Fruit fly (Drosophila melanogaster) whole organism, embryonic: ENCODE measurements around the gene CG15012.
A peak's percentile ranks its signal among the peaks of the same experiment; 100 is the strongest.

Source experiments
- Atf-2 ChIP-seq: fragments of 200-800 bp; sonication (Bioruptor generic); optimal IDR thresholded peaks from 2 replicates; lab custom pipeline; 2016; ENCODE audit warnings: missing biosample characterization, missing genetic modification characterization
- Bgb ChIP-seq: fragments of 200-800 bp; sonication (Bioruptor generic); IDR thresholded peaks from 2 replicates; pipeline ENCODE4 v1.3.6; 2022; ENCODE audit warnings: missing biosample characterization, missing genetic modification characterization; ENCODE audit not compliant: partially characterized antibody
- CG10209 ChIP-seq: fragments of 200-800 bp; sonication (Bioruptor generic); optimal IDR thresholded peaks from 3 replicates; lab custom pipeline; 2017; ENCODE audit warnings: missing biosample characterization, mild to moderate bottlenecking, missing genetic modification characterization, missing genetic modification reagents
- CG1024 ChIP-seq: fragments of 200-800 bp; sonication (Bioruptor generic); IDR thresholded peaks from 2 replicates; pipeline ENCODE4 v1.3.6; 2022; ENCODE audit warnings: missing biosample characterization, missing genetic modification characterization
- CG11695 ChIP-seq: fragments of 200-800 bp; sonication (Bioruptor generic); IDR thresholded peaks from 3 replicates; pipeline ENCODE4 v1.3.6; 2022; ENCODE audit warnings: missing biosample characterization, missing genetic modification characterization
- CG12299 ChIP-seq: fragments of 200-800 bp; sonication (Bioruptor generic); optimal IDR thresholded peaks from 2 replicates; lab custom pipeline; 2018; ENCODE audit warnings: missing biosample characterization, mild to moderate bottlenecking, missing genetic modification characterization
- CG13424 ChIP-seq: fragments of 200-800 bp; sonication (Bioruptor generic); optimal IDR thresholded peaks from 2 replicates; lab custom pipeline; 2019; ENCODE audit warnings: missing biosample characterization, mild to moderate bottlenecking, missing genetic modification characterization, moderate library complexity
- CG1529 ChIP-seq: fragments of 200-800 bp; sonication (Bioruptor generic); optimal IDR thresholded peaks from 3 replicates; lab custom pipeline; 2018; ENCODE audit warnings: missing biosample characterization, missing genetic modification characterization
- CG15696 ChIP-seq: fragments of 200-800 bp; sonication (Bioruptor generic); optimal IDR thresholded peaks from 2 replicates; lab custom pipeline; 2019; ENCODE audit warnings: missing biosample characterization, mild to moderate bottlenecking, missing genetic modification characterization, moderate library complexity
- CG16813 ChIP-seq: fragments of 200-800 bp; sonication (Bioruptor generic); IDR thresholded peaks from 3 replicates; pipeline ENCODE4 v1.3.6; 2022; ENCODE audit warnings: missing biosample characterization, missing genetic modification characterization; ENCODE audit not compliant: partially characterized antibody
- CG17186 ChIP-seq: fragments of 200-800 bp; sonication (Bioruptor generic); optimal IDR thresholded peaks from 3 replicates; lab custom pipeline; 2017; ENCODE audit warnings: missing biosample characterization, missing genetic modification reagents, missing genetic modification characterization
- CG17361 ChIP-seq: fragments of 200-800 bp; sonication (Bioruptor generic); IDR thresholded peaks from 3 replicates; pipeline ENCODE4 v1.3.6; 2022; ENCODE audit warnings: missing biosample characterization, missing genetic modification characterization
- CG17385 ChIP-seq: fragments of 200-800 bp; sonication (Bioruptor generic); optimal IDR thresholded peaks from 3 replicates; lab custom pipeline; 2018; ENCODE audit warnings: missing biosample characterization, mild to moderate bottlenecking, missing genetic modification characterization
- CG17829 ChIP-seq: fragments of 200-800 bp; optimal IDR thresholded peaks from 2 replicates; lab custom pipeline; 2019; ENCODE audit warnings: missing biosample characterization, mild to moderate bottlenecking, missing genetic modification characterization, moderate library complexity
- CG18262 ChIP-seq: fragments of 200-800 bp; optimal IDR thresholded peaks from 3 replicates; lab custom pipeline; 2019; ENCODE audit warnings: missing biosample characterization, mild to moderate bottlenecking, missing genetic modification characterization, moderate library complexity
- CG3847 ChIP-seq: fragments of 200-800 bp; sonication (Bioruptor generic); IDR thresholded peaks from 2 replicates; pipeline ENCODE4 v1.3.6; 2022; ENCODE audit warnings: missing biosample characterization, missing genetic modification characterization
- CG4328 ChIP-seq: fragments of 200-800 bp; sonication (Bioruptor generic); optimal IDR thresholded peaks from 3 replicates; lab custom pipeline; 2017; ENCODE audit warnings: missing biosample characterization, missing genetic modification reagents, missing genetic modification characterization
- CG4424 ChIP-seq: fragments of 200-800 bp; sonication (Bioruptor generic); optimal IDR thresholded peaks from 3 replicates; lab custom pipeline; 2016; ENCODE audit warnings: missing biosample characterization, missing genetic modification characterization
- CG4854 ChIP-seq: fragments of 200-800 bp; sonication (Bioruptor generic); optimal IDR thresholded peaks from 2 replicates; lab custom pipeline; 2016; ENCODE audit warnings: missing biosample characterization, missing genetic modification characterization, inconsistent platforms
- CG6689 ChIP-seq: fragments of 200-800 bp; sonication (Bioruptor generic); IDR thresholded peaks from 2 replicates; pipeline ENCODE4 v1.3.6; 2022; ENCODE audit warnings: missing biosample characterization, missing genetic modification characterization
- CG7928 ChIP-seq: fragments of 200-800 bp; sonication (Bioruptor generic); optimal IDR thresholded peaks from 2 replicates; lab custom pipeline; 2017; ENCODE audit warnings: missing biosample characterization, mild to moderate bottlenecking, missing genetic modification characterization
- CG7963 ChIP-seq: fragments of 200-800 bp; sonication (Bioruptor generic); IDR thresholded peaks from 3 replicates; pipeline ENCODE4 v1.3.6; 2022; ENCODE audit warnings: missing biosample characterization, missing genetic modification characterization; ENCODE audit not compliant: partially characterized antibody
- CHES-1-like ChIP-seq: fragments of 200-800 bp; sonication (Bioruptor generic); optimal IDR thresholded peaks from 2 replicates; lab custom pipeline; 2016; ENCODE audit warnings: missing biosample characterization, missing genetic modification characterization
- CoRest ChIP-seq: fragments of 200-800 bp; sonication (Bioruptor generic); optimal IDR thresholded peaks from 3 replicates; lab custom pipeline; 2018; ENCODE audit warnings: missing biosample characterization, mild to moderate bottlenecking, missing genetic modification characterization, moderate library complexity
- Dbx ChIP-seq: fragments of 200-800 bp; sonication (Bioruptor generic); IDR thresholded peaks from 3 replicates; pipeline ENCODE4 v1.3.6; 2022; ENCODE audit warnings: missing biosample characterization, missing genetic modification characterization
- Hey ChIP-seq: fragments of 200-800 bp; sonication (Bioruptor generic); optimal IDR thresholded peaks from 3 replicates; lab custom pipeline; 2018; ENCODE audit warnings: missing biosample characterization, mild to moderate bottlenecking, missing genetic modification characterization
- Hr39 ChIP-seq: fragments of >200 bp; optimal IDR thresholded peaks from 2 replicates; lab custom pipeline; 2017
- Hr51 ChIP-seq, 2 experiments: fragments of 200-800 bp; sonication (Bioruptor generic); optimal IDR thresholded peaks; 2 replicates in 1 of 2; 3 replicates in 1 of 2; lab custom pipeline; 2016 to 2018; ENCODE audit warnings: missing biosample characterization in 2 of 2, missing genetic modification characterization in 2 of 2, mild to moderate bottlenecking in 1 of 2, moderate library complexity in 1 of 2
- Mes4 ChIP-seq: fragments of 200-800 bp; sonication (Bioruptor generic); optimal IDR thresholded peaks from 2 replicates; lab custom pipeline; 2016; ENCODE audit warnings: missing biosample characterization, missing genetic modification characterization
- Nf-YC ChIP-seq: fragments of 200-800 bp; optimal IDR thresholded peaks from 3 replicates; lab custom pipeline; 2019; ENCODE audit warnings: missing biosample characterization, mild to moderate bottlenecking, missing genetic modification characterization, moderate library complexity
- Sox102F ChIP-seq: fragments of 200-800 bp; sonication (Bioruptor generic); optimal IDR thresholded peaks from 2 replicates; lab custom pipeline; 2018; ENCODE audit warnings: missing biosample characterization, mild to moderate bottlenecking, missing genetic modification characterization, moderate library complexity
- TFAM ChIP-seq: fragments of 200-800 bp; sonication (Bioruptor generic); optimal IDR thresholded peaks from 2 replicates; lab custom pipeline; 2017; ENCODE audit warnings: missing biosample characterization, missing genetic modification characterization, inconsistent platforms
- Tbp ChIP-seq: fragments of >200 bp; optimal IDR thresholded peaks from 2 replicates; lab custom pipeline; 2018; ENCODE audit warnings: missing biosample characterization, missing genetic modification characterization
- ash1 ChIP-seq: fragments of 200-800 bp; sonication (Bioruptor generic); optimal IDR thresholded peaks from 2 replicates; lab custom pipeline; 2018; ENCODE audit warnings: missing biosample characterization, mild to moderate bottlenecking, missing genetic modification characterization
- az2 ChIP-seq: fragments of 200-800 bp; sonication (Bioruptor generic); optimal IDR thresholded peaks from 3 replicates; lab custom pipeline; 2016; ENCODE audit warnings: missing biosample characterization, missing genetic modification characterization
- bigmax ChIP-seq: fragments of 200-800 bp; sonication (Bioruptor generic); optimal IDR thresholded peaks from 2 replicates; lab custom pipeline; 2018; ENCODE audit warnings: missing biosample characterization, mild to moderate bottlenecking, missing genetic modification characterization
- dan ChIP-seq: fragments of 200-800 bp; sonication (Bioruptor generic); IDR thresholded peaks from 2 replicates; pipeline ENCODE4 v1.3.6; 2022; ENCODE audit warnings: missing biosample characterization, missing genetic modification characterization
- fd64A ChIP-seq: fragments of 200-800 bp; sonication (Bioruptor generic); optimal IDR thresholded peaks from 3 replicates; lab custom pipeline; 2018; ENCODE audit warnings: missing biosample characterization, mild to moderate bottlenecking, missing genetic modification characterization
- grn ChIP-seq: fragments of 200-800 bp; sonication (Bioruptor generic); optimal IDR thresholded peaks from 3 replicates; lab custom pipeline; 2017; ENCODE audit warnings: missing biosample characterization, missing genetic modification characterization
- gsb-n ChIP-seq: fragments of 200-800 bp; sonication (Bioruptor generic); optimal IDR thresholded peaks from 3 replicates; lab custom pipeline; 2018; ENCODE audit warnings: missing biosample characterization, mild to moderate bottlenecking, missing genetic modification characterization
- insv ChIP-seq, 2 experiments: fragments of 200-800 bp; sonication (Bioruptor generic); optimal IDR thresholded peaks; 3 replicates each; lab custom pipeline; 2016 to 2018; ENCODE audit warnings: missing biosample characterization in 2 of 2, missing genetic modification characterization in 2 of 2
- ken ChIP-seq: fragments of 200-800 bp; sonication (Bioruptor generic); IDR thresholded peaks from 3 replicates; pipeline ENCODE4 v1.3.6; 2022; ENCODE audit warnings: missing biosample characterization, missing genetic modification characterization
- lab ChIP-seq: fragments of 200-800 bp; sonication (Bioruptor generic); optimal IDR thresholded peaks from 3 replicates; lab custom pipeline; 2017; ENCODE audit warnings: missing biosample characterization, missing genetic modification characterization, mild to moderate bottlenecking, moderate library complexity, missing genetic modification reagents
- ranshi ChIP-seq: fragments of 200-800 bp; sonication (Bioruptor generic); IDR thresholded peaks from 2 replicates; pipeline ENCODE4 v1.3.6; 2022; ENCODE audit warnings: missing biosample characterization, missing genetic modification characterization
- run ChIP-seq: fragments of 200-800 bp; sonication (Bioruptor generic); optimal IDR thresholded peaks from 3 replicates; lab custom pipeline; 2018; ENCODE audit warnings: missing biosample characterization, mild to moderate bottlenecking, missing genetic modification characterization
- scrt ChIP-seq: fragments of 200-800 bp; sonication (Bioruptor generic); optimal IDR thresholded peaks from 2 replicates; lab custom pipeline; 2018; ENCODE audit warnings: missing biosample characterization, mild to moderate bottlenecking, missing genetic modification characterization, moderate library complexity
- slbo ChIP-seq: fragments of 200-800 bp; sonication (Bioruptor generic); IDR thresholded peaks from 2 replicates; pipeline ENCODE4 v1.3.6; 2022; ENCODE audit warnings: missing biosample characterization, missing genetic modification characterization
- so ChIP-seq: fragments of 200-800 bp; sonication (Bioruptor generic); IDR thresholded peaks from 3 replicates; pipeline ENCODE4 v1.3.6; 2022; ENCODE audit warnings: missing biosample characterization, missing genetic modification characterization
- sug ChIP-seq: fragments of 200-800 bp; optimal IDR thresholded peaks from 2 replicates; lab custom pipeline; 2019; ENCODE audit warnings: missing biosample characterization, mild to moderate bottlenecking, missing genetic modification characterization, moderate library complexity
- tio ChIP-seq: fragments of 200-800 bp; sonication (Bioruptor generic); optimal IDR thresholded peaks from 2 replicates; lab custom pipeline; 2017; ENCODE audit warnings: missing biosample characterization, missing genetic modification characterization, inconsistent platforms
- vvl ChIP-seq: fragments of 200-800 bp; sonication (Bioruptor generic); IDR thresholded peaks from 2 replicates; pipeline ENCODE4 v1.3.6; 2022; ENCODE audit warnings: missing biosample characterization, missing genetic modification characterization

CG15012 gene

DNA sequence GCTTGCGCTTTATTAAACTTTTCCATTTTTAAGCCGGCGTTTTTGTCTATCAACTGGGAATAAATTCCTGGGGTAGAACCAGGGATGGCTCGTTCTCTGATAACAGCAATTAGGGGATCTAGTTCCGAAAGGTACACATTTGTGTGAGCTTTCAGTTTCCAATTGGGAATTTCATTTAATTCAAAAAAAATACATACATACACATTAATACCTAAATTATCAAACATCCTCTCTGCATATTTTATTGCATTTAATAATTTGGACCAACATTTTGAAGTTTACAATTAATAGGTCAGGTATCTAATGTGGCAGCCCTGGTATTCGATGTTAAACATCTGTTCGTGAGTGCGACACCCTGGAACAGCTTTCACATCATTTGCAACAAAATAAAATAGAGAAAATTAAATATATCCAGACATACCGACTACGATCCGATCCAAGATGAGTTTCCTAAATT, 32.9 kb downstream of the CG15012 start, which contains the start of the genes CG15011 and CG1309 (continued):
- peak; percentile 81 for TF ChIP-seq Sox102F
- TF ChIP-seq CG1024 (GFP tag; lab: Robert Waterston, UW), result no peak
- TF ChIP-seq CG10209 (GFP tag; lab: Kevin White, UChicago), result peak; percentile 77
- no peak for TF ChIP-seq tio (GFP tag; lab: Kevin White, UChicago)
- TF ChIP-seq grn (GFP tag; lab: Kevin White, UChicago), result peak; percentile 50
- peak; percentile 92 for TF ChIP-seq CoRest (tag; lab: Kevin White, UChicago)
- peak; percentile 76 for TF ChIP-seq gsb-n
- TF ChIP-seq az2 (GFP tag; lab: Kevin White, UChicago), result peak; percentile 81
- TF ChIP-seq CG12299 (tag; lab: Kevin White, UChicago), result peak; percentile 67
- peak; percentile 73 for TF ChIP-seq CG11695 (GFP tag; lab: Robert Waterston, UW)
- peak; percentile 79; the same call in 1 of the 2 replicates for TF ChIP-seq ranshi (GFP tag; lab: Robert Waterston, UW)
- TF ChIP-seq CG15696 (tag; lab: Kevin White, UChicago), result peak; percentile 85
- TF ChIP-seq slbo, result peak; percentile 90
- peak; percentile 81 for TF ChIP-seq CG4854 (GFP tag; lab: Kevin White, UChicago)
- peak; percentile 79 for TF ChIP-seq Nf-YC (tag; lab: Kevin White, UChicago)
- peak; percentile 63 for TF ChIP-seq CG17385 (GFP tag; lab: Kevin White, UChicago)
- peak; percentile 88 for TF ChIP-seq CG17361 (GFP tag; lab: Robert Waterston, UW)
- peak; percentile 85 for TF ChIP-seq CG18262 (tag; lab: Kevin White, UChicago)
- TF ChIP-seq TFAM (GFP tag; lab: Kevin White, UChicago), result peak; percentile 17
- TF ChIP-seq dan, result peak; percentile 32; the same call in 1 of the 2 replicates
- TF ChIP-seq lab (GFP tag; lab: Kevin White, UChicago), result peak; percentile 87
- TF ChIP-seq CG3847, result peak; percentile 77
- peak; percentile 65 for TF ChIP-seq scrt
- TF ChIP-seq ash1 (GFP tag; lab: Kevin White, UChicago), result no peak
- no peak for TF ChIP-seq fd64A
- peak; percentile 21 to 84 for TF ChIP-seq insv (GFP tag; optimal IDR thresholded peaks at IDR 0.05; lab: Kevin White, UChicago)
- TF ChIP-seq Hr51 (GFP tag; optimal IDR thresholded peaks at IDR 0.05; lab: Kevin White, UChicago), result peak; percentile 80 to 81
- TF ChIP-seq Hey (tag; lab: Kevin White, UChicago), result no peak
- TF ChIP-seq CG17186 (GFP tag; lab: Kevin White, UChicago), result peak; percentile 62
- peak; percentile 84 for TF ChIP-seq vvl (GFP tag; lab: Robert Waterston, UW)
- peak; percentile 74; the same call in 2 of the 3 replicates for TF ChIP-seq ken (GFP tag; lab: Robert Waterston, UW)
- peak; percentile 90 for TF ChIP-seq CG13424 (tag; lab: Kevin White, UChicago)
- TF ChIP-seq Atf-2 (GFP tag; lab: Kevin White, UChicago), result peak; percentile 84
- no peak for TF ChIP-seq Tbp (GFP tag; lab: Kevin White, UChicago)
- peak; percentile 88 for TF ChIP-seq CHES-1-like (GFP tag; lab: Kevin White, UChicago)
- TF ChIP-seq CG7963 (GFP tag; lab: Robert Waterston, UW), result no peak
- peak; percentile 100 for TF ChIP-seq CG7928 (GFP tag; lab: Kevin White, UChicago)
- peak; percentile 39 for TF ChIP-seq run (tag; lab: Kevin White, UChicago)
- TF ChIP-seq Bgb (GFP tag; lab: Robert Waterston, UW), result no peak; the same call in 1 of the 2 replicates
- TF ChIP-seq so (GFP tag; lab: Robert Waterston, UW), result peak; percentile 73; the same call in 1 of the 3 replicates
- peak; percentile 70 for TF ChIP-seq CG6689 (GFP tag; lab: Robert Waterston, UW)
- peak; percentile 72 for TF ChIP-seq Dbx
- no peak for TF ChIP-seq bigmax
- TF ChIP-seq CG4328 (GFP tag; lab: Kevin White, UChicago), result peak; percentile 76
- peak; percentile 80 for TF ChIP-seq Mes4 (GFP tag; lab: Kevin White, UChicago)
- TF ChIP-seq CG1529 (GFP tag; lab: Kevin White, UChicago), result peak; percentile 55
- TF ChIP-seq CG17829, result peak; percentile 90
- TF ChIP-seq CG4424 (GFP tag; lab: Kevin White, UChicago), result peak; percentile 86
- TF ChIP-seq sug (tag; lab: Kevin White, UChicago), result peak; percentile 92
- no peak for TF ChIP-seq Hr39 (lab: Kevin White, UChicago)
- no peak for TF ChIP-seq CG16813 (GFP tag; lab: Robert Waterston, UW)
